Worm (Caenorhabditis elegans) whole organism, young adult: ENCODE measurements around the gene C14H10.3.

ENCODE experiments used
- B0035.1 ChIP-seq: sonication (generic microtip); optimal IDR thresholded peaks from 2 replicates; lab custom pipeline; 2016; ENCODE audit warnings: missing genetic modification characterization, mild to moderate bottlenecking, missing compliant biosample characterization, missing genotype, missing genetic modification reagents
- B0261.1 ChIP-seq: sonication (generic microtip); optimal IDR thresholded peaks from 2 replicates; lab custom pipeline; 2016; ENCODE audit warnings: mild to moderate bottlenecking, missing genetic modification characterization, moderate library complexity, missing compliant biosample characterization
- C17E4.6 ChIP-seq: fragments of 200-800 bp; sonication (Bioruptor generic); IDR thresholded peaks from 2 replicates; pipeline ENCODE4 v1.3.6; 2022; ENCODE audit warnings: missing genetic modification reagents, missing genetic modification characterization, missing compliant biosample characterization
- F22D6.2 ChIP-seq: sonication (generic microtip); optimal IDR thresholded peaks from 2 replicates; lab custom pipeline; 2016; ENCODE audit warnings: mild to moderate bottlenecking, missing genetic modification characterization, missing compliant biosample characterization
- F39B2.1 ChIP-seq: fragments of 200-800 bp; sonication (Bioruptor generic); IDR thresholded peaks from 2 replicates; pipeline ENCODE4 v1.3.6; 2022; ENCODE audit warnings: missing genetic modification reagents, missing genetic modification characterization, missing compliant biosample characterization
- F52B5.7 ChIP-seq: sonication (generic microtip); optimal IDR thresholded peaks from 2 replicates; lab custom pipeline; 2016; ENCODE audit warnings: mild to moderate bottlenecking, missing genetic modification characterization, missing compliant biosample characterization
- F55B11.4 ChIP-seq: sonication (generic microtip); optimal IDR thresholded peaks from 2 replicates; lab custom pipeline; 2016; ENCODE audit warnings: missing compliant biosample characterization, missing genetic modification characterization, borderline replicate concordance; ENCODE audit not compliant: insufficient read depth
- F57A8.1 ChIP-seq: fragments of 200-800 bp; sonication (Bioruptor generic); optimal IDR thresholded peaks from 2 replicates; lab custom pipeline; 2018; ENCODE audit warnings: mild to moderate bottlenecking, missing genetic modification characterization, moderate library complexity, missing compliant biosample characterization
- F57C9.4 ChIP-seq: sonication (generic microtip); optimal IDR thresholded peaks from 2 replicates; lab custom pipeline; 2017; ENCODE audit warnings: mild to moderate bottlenecking, missing genetic modification characterization, missing compliant biosample characterization
- K11D2.4 ChIP-seq: fragments of 200-800 bp; sonication (Bioruptor generic); IDR thresholded peaks from 2 replicates; pipeline ENCODE4 v1.3.6; 2022; ENCODE audit warnings: missing genetic modification reagents, missing genetic modification characterization, missing compliant biosample characterization
- K12H6.12 ChIP-seq: fragments of 200-800 bp; sonication (Bioruptor generic); optimal IDR thresholded peaks from 2 replicates; lab custom pipeline; 2018; ENCODE audit warnings: mild to moderate bottlenecking, missing genetic modification characterization, missing compliant biosample characterization
- Y53G8AR.9 ChIP-seq: fragments of 200-800 bp; sonication (Bioruptor generic); conservative IDR thresholded peaks from 2 replicates; pipeline ENCODE4 v1.3.6; 2022; ENCODE audit warnings: missing genetic modification reagents, missing genetic modification characterization, missing compliant biosample characterization
- Y56A3A.18 ChIP-seq: fragments of 200-800 bp; sonication (Bioruptor generic); IDR thresholded peaks from 2 replicates; pipeline ENCODE4 v1.3.6; 2022; ENCODE audit warnings: missing genetic modification reagents, missing genetic modification characterization, missing compliant biosample characterization
- Y79H2A.3 ChIP-seq: fragments of 200-800 bp; sonication (Bioruptor generic); conservative IDR thresholded peaks from 2 replicates; pipeline ENCODE4 v1.3.6; 2022; ENCODE audit warnings: missing genetic modification reagents, missing genetic modification characterization, missing compliant biosample characterization
- Y95B8A.8 ChIP-seq: fragments of 200-800 bp; sonication (Bioruptor generic); IDR thresholded peaks from 2 replicates; pipeline ENCODE4 v1.3.6; 2022; ENCODE audit warnings: missing genetic modification reagents, missing genetic modification characterization, missing compliant biosample characterization
- ZK185.1 ChIP-seq: sonication (generic microtip); optimal IDR thresholded peaks from 2 replicates; lab custom pipeline; 2016; ENCODE audit warnings: mild to moderate bottlenecking, missing genetic modification characterization, missing compliant biosample characterization; ENCODE audit not compliant: poor library complexity, severe bottlenecking
- ama-1 ChIP-seq, 3 experiments: fragments of 150-350 bp in 1 of 3; sonication (generic microtip) in 2 of 3; optimal IDR thresholded peaks; 2 replicates each; lab custom pipeline; 2014 to 2018; ENCODE audit warnings: missing biosample characterization in 2 of 3, missing genetic modification characterization in 2 of 3, missing genetic modification reagents in 2 of 3
- aptf-2 ChIP-seq: fragments of 200-800 bp; sonication (Bioruptor generic); conservative IDR thresholded peaks from 2 replicates; pipeline ENCODE4 v1.3.6; 2022; ENCODE audit warnings: missing genetic modification reagents, missing genetic modification characterization, missing compliant biosample characterization
- aptf-3 ChIP-seq: fragments of 200-800 bp; sonication (Bioruptor generic); IDR thresholded peaks from 2 replicates; pipeline ENCODE4 v1.3.6; 2022; ENCODE audit warnings: missing genetic modification characterization, missing compliant biosample characterization
- athp-1 ChIP-seq: sonication (generic microtip); optimal IDR thresholded peaks from 2 replicates; lab custom pipeline; 2017; ENCODE audit warnings: mild to moderate bottlenecking, missing genetic modification characterization, missing compliant biosample characterization
- attf-3 ChIP-seq: fragments of 200-800 bp; sonication (Bioruptor generic); conservative IDR thresholded peaks from 2 replicates; pipeline ENCODE4 v1.3.6; 2022; ENCODE audit warnings: missing genetic modification reagents, missing genetic modification characterization, missing compliant biosample characterization
- attf-5 ChIP-seq: fragments of 200-800 bp; sonication (Bioruptor generic); optimal IDR thresholded peaks from 2 replicates; lab custom pipeline; 2018; ENCODE audit warnings: mild to moderate bottlenecking, missing genetic modification characterization, missing compliant biosample characterization
- bed-2 ChIP-seq: fragments of 200-800 bp; sonication (Bioruptor generic); IDR thresholded peaks from 2 replicates; pipeline ENCODE4 v1.3.6; 2022; ENCODE audit warnings: missing genetic modification reagents, missing genetic modification characterization, missing compliant biosample characterization
- ceh-40 ChIP-seq: fragments of 200-800 bp; sonication (Bioruptor generic); IDR thresholded peaks from 2 replicates; pipeline ENCODE4 v1.3.6; 2022; ENCODE audit warnings: missing genetic modification characterization, missing compliant biosample characterization
- ceh-58 ChIP-seq: fragments of 200-800 bp; sonication (Bioruptor generic); IDR thresholded peaks from 2 replicates; pipeline ENCODE4 v1.3.6; 2022; ENCODE audit warnings: missing genetic modification characterization, missing compliant biosample characterization
- ceh-79 ChIP-seq: sonication (generic microtip); optimal IDR thresholded peaks from 2 replicates; lab custom pipeline; 2017; ENCODE audit warnings: mild to moderate bottlenecking, missing genetic modification characterization, missing compliant biosample characterization
- dox-1 ChIP-seq: fragments of 200-800 bp; sonication (Bioruptor generic); IDR thresholded peaks from 2 replicates; pipeline ENCODE4 v1.3.6; 2022; ENCODE audit warnings: missing genetic modification reagents, missing genetic modification characterization, missing compliant biosample characterization
- efl-1 ChIP-seq: fragments of 150-350 bp; optimal IDR thresholded peaks from 2 replicates; lab custom pipeline; 2014; ENCODE audit warnings: missing biosample characterization, missing genetic modification reagents, missing genetic modification characterization
- ekl-4 ChIP-seq: fragments of 200-800 bp; sonication (Bioruptor generic); IDR thresholded peaks from 2 replicates; pipeline ENCODE4 v1.3.6; 2022; ENCODE audit warnings: missing genetic modification reagents, missing genetic modification characterization, missing compliant biosample characterization
- ets-4 ChIP-seq: fragments of 200-800 bp; sonication (Bioruptor generic); optimal IDR thresholded peaks from 2 replicates; lab custom pipeline; 2018; ENCODE audit warnings: mild to moderate bottlenecking, missing genetic modification characterization, missing compliant biosample characterization
- hsf-1 ChIP-seq: fragments of 200-800 bp; sonication (Bioruptor generic); IDR thresholded peaks from 2 replicates; pipeline ENCODE4 v1.3.6; 2022; ENCODE audit warnings: missing genetic modification reagents, missing genetic modification characterization, missing compliant biosample characterization
- lag-1 ChIP-seq: fragments of 200-800 bp; sonication (Bioruptor generic); IDR thresholded peaks from 2 replicates; pipeline ENCODE4 v1.3.6; 2022; ENCODE audit warnings: missing genetic modification reagents, missing genetic modification characterization, missing compliant biosample characterization
- let-526 ChIP-seq: fragments of 200-800 bp; sonication (Bioruptor generic); IDR thresholded peaks from 2 replicates; pipeline ENCODE4 v1.3.6; 2022; ENCODE audit warnings: missing genetic modification reagents, missing genetic modification characterization, missing compliant biosample characterization
- lsy-27 ChIP-seq: sonication (generic microtip); optimal IDR thresholded peaks from 2 replicates; lab custom pipeline; 2017; ENCODE audit warnings: missing genetic modification characterization, mild to moderate bottlenecking, missing compliant biosample characterization, antibody characterized with exemption, missing genotype, borderline replicate concordance; ENCODE audit not compliant: insufficient read depth
- madf-3 ChIP-seq: fragments of 200-800 bp; sonication (Bioruptor generic); IDR thresholded peaks from 2 replicates; pipeline ENCODE4 v1.3.6; 2022; ENCODE audit warnings: missing genetic modification reagents, missing genetic modification characterization, missing compliant biosample characterization
- madf-6 ChIP-seq: fragments of 200-800 bp; sonication (Bioruptor generic); IDR thresholded peaks from 2 replicates; pipeline ENCODE4 v1.3.6; 2022; ENCODE audit warnings: missing genetic modification reagents, missing genetic modification characterization, missing compliant biosample characterization
- madf-8 ChIP-seq: fragments of 200-800 bp; sonication (Bioruptor generic); conservative IDR thresholded peaks from 2 replicates; pipeline ENCODE4 v1.3.6; 2022; ENCODE audit warnings: missing genetic modification reagents, missing genetic modification characterization, missing compliant biosample characterization
- mcd-1 ChIP-seq: fragments of 200-800 bp; sonication (Bioruptor generic); IDR thresholded peaks from 2 replicates; pipeline ENCODE4 v1.3.6; 2022; ENCODE audit warnings: missing genetic modification reagents, missing genetic modification characterization, missing compliant biosample characterization
- mes-4 ChIP-seq: sonication (generic microtip); optimal IDR thresholded peaks from 2 replicates; lab custom pipeline; 2016; ENCODE audit warnings: missing genotype, missing genetic modification characterization, missing compliant biosample characterization
- rec-8 ChIP-seq, 2 experiments: sonication (generic microtip); optimal IDR thresholded peaks; 2 replicates each; lab custom pipeline; 2016; ENCODE audit warnings: mild to moderate bottlenecking in 2 of 2, missing genetic modification characterization in 2 of 2, missing genetic modification reagents in 2 of 2, missing genotype in 2 of 2, missing biosample characterization in 1 of 2, missing compliant biosample characterization in 1 of 2, moderate library complexity in 1 of 2
- repo-1 ChIP-seq: sonication (generic microtip); optimal IDR thresholded peaks from 2 replicates; lab custom pipeline; 2017; ENCODE audit warnings: mild to moderate bottlenecking, missing genetic modification characterization, missing compliant biosample characterization
- sdz-38 ChIP-seq: sonication (generic microtip); optimal IDR thresholded peaks from 2 replicates; lab custom pipeline; 2016; ENCODE audit warnings: missing genotype, missing genetic modification characterization, missing compliant biosample characterization
- snpc-1.1 ChIP-seq: sonication (generic microtip); optimal IDR thresholded peaks from 2 replicates; lab custom pipeline; 2017; ENCODE audit warnings: missing genetic modification characterization, mild to moderate bottlenecking, missing compliant biosample characterization, antibody characterized with exemption, moderate library complexity, missing genotype, missing genetic modification reagents; ENCODE audit not compliant: insufficient read depth
- somi-1 ChIP-seq: fragments of 200-800 bp; sonication (Bioruptor generic); optimal IDR thresholded peaks from 2 replicates; lab custom pipeline; 2018; ENCODE audit warnings: mild to moderate bottlenecking, missing genetic modification characterization, missing compliant biosample characterization
- xnd-1 ChIP-seq: sonication (generic microtip); optimal IDR thresholded peaks from 2 replicates; lab custom pipeline; 2016; ENCODE audit warnings: missing genotype, missing genetic modification reagents, missing genetic modification characterization, missing compliant biosample characterization
- zfh-2 ChIP-seq: fragments of 200-800 bp; sonication (Bioruptor generic); conservative IDR thresholded peaks from 2 replicates; pipeline ENCODE4 v1.3.6; 2022; ENCODE audit warnings: missing genetic modification reagents, missing genetic modification characterization, missing compliant biosample characterization
- ztf-22 ChIP-seq: fragments of 200-800 bp; sonication (Bioruptor generic); optimal IDR thresholded peaks from 2 replicates; lab custom pipeline; 2018; ENCODE audit warnings: mild to moderate bottlenecking, missing genetic modification characterization, moderate library complexity, missing compliant biosample characterization
- ztf-6 ChIP-seq: fragments of 200-800 bp; sonication (Bioruptor generic); IDR thresholded peaks from 2 replicates; pipeline ENCODE4 v1.3.6; 2022; ENCODE audit warnings: missing genetic modification reagents, missing genetic modification characterization, missing compliant biosample characterization

The C14H10.3 gene

ce11 chrX:10188493-10188895 lies 39.4 kb downstream of the C14H10.3 start (continued):
- TF ChIP-seq F52B5.7 (tag; lab: Kevin White, UChicago) (no peak), somi-1 (GFP tag; lab: Kevin White, UChicago) (peak; percentile 34), rec-8 (tag; optimal IDR thresholded peaks at IDR 0.05; lab: Kevin White, UChicago) (no peak), F57A8.1 (GFP tag; lab: Kevin White, UChicago) (no peak), ekl-4 (GFP tag; lab: Robert Waterston, UW) (0 out of 2 replicates have a peak, but pooled peaks have one; percentile 13), efl-1 (GFP tag; lab: Kevin White, UChicago) (no peak), ama-1 (optimal IDR thresholded peaks at IDR 0.05; lab: Kevin White, UChicago) (peak; percentile 10), ama-1 (GFP tag; optimal IDR thresholded peaks at IDR 0.05; lab: Kevin White, UChicago) (no peak), athp-1 (tag; lab: Kevin White, UChicago) (no peak), Y95B8A.8 (GFP tag; lab: Robert Waterston, UW) (no peak), Y53G8AR.9 (no peak), ceh-40 (GFP tag; lab: Robert Waterston, UW) (no peak), madf-8 (GFP tag; lab: Robert Waterston, UW) (no peak), ZK185.1 (tag; lab: Kevin White, UChicago) (no peak), attf-3 (GFP tag; lab: Robert Waterston, UW) (no peak), F22D6.2 (peak; percentile 50), mcd-1 (GFP tag; lab: Robert Waterston, UW) (peak; percentile 63), ceh-79 (tag; lab: Kevin White, UChicago) (no peak), aptf-3 (GFP tag; lab: Robert Waterston, UW) (no peak), F57C9.4 (no peak), zfh-2 (GFP tag; lab: Robert Waterston, UW) (peak; percentile 98), Y79H2A.3 (GFP tag; lab: Robert Waterston, UW) (no peak), dox-1 (peak; percentile 75; the same call in 1 of the 2 replicates), sdz-38 (tag; lab: Kevin White, UChicago) (no peak), ztf-22 (GFP tag; lab: Kevin White, UChicago) (no peak), F39B2.1 (GFP tag; lab: Robert Waterston, UW) (no peak), B0261.1 (tag; lab: Kevin White, UChicago) (no peak), K12H6.12 (peak; percentile 88), bed-2 (no peak), snpc-1.1 (tag; lab: Kevin White, UChicago) (no peak), B0035.1 (tag; lab: Kevin White, UChicago) (no peak), ets-4 (GFP tag; lab: Kevin White, UChicago) (peak; percentile 60), mes-4 (tag; lab: Kevin White, UChicago) (no peak), madf-6 (GFP tag; lab: Robert Waterston, UW) (no peak), repo-1 (tag; lab: Kevin White, UChicago) (no peak), madf-3 (GFP tag; lab: Robert Waterston, UW) (no peak), lsy-27 (no peak), attf-5 (GFP tag; lab: Kevin White, UChicago) (peak; percentile 59), aptf-2 (GFP tag; lab: Robert Waterston, UW) (no peak), hsf-1 (GFP tag; lab: Robert Waterston, UW) (no peak), F55B11.4 (tag; lab: Kevin White, UChicago) (no peak), lag-1 (GFP tag; lab: Robert Waterston, UW) (no peak), Y56A3A.18 (GFP tag; lab: Robert Waterston, UW) (no peak), let-526 (GFP tag; lab: Robert Waterston, UW) (peak; percentile 49; the same call in 1 of the 2 replicates), xnd-1 (tag; lab: Kevin White, UChicago) (no peak), C17E4.6 (GFP tag; lab: Robert Waterston, UW) (no peak), K11D2.4 (GFP tag; lab: Robert Waterston, UW) (peak; percentile 68), ceh-58 (GFP tag; lab: Robert Waterston, UW) (no peak), ztf-6 (no peak)
